Fruit fly (Drosophila melanogaster): ENCODE data around the gene CG17344.

- TF ChIP-seq CG32121 (GFP tag; IDR thresholded peaks at IDR 0.05) (no peak), gl (tag; optimal IDR thresholded peaks at IDR 0.05) (peak; percentile 59), CG8301 (tag; optimal IDR thresholded peaks at IDR 0.05) (no peak)
These were observed 42.3 kb downstream of the CG17344 start for dm6 chr2L:19144115-19144514.
